Worm (Caenorhabditis elegans) whole organism, early embryonic: ENCODE data around the gene F53C3.3.

ENCODE experiments used
- ama-1 ChIP-seq: fragments of 150-350 bp; optimal IDR thresholded peaks from 2 replicates; lab custom pipeline; 2014
- hmbx-1 ChIP-seq: sonication (generic microtip); optimal IDR thresholded peaks from 2 replicates; lab custom pipeline; 2016; ENCODE audit warnings: mild to moderate bottlenecking, missing genetic modification characterization, missing compliant biosample characterization
- pes-1 ChIP-seq: fragments of 200-800 bp; sonication (Bioruptor generic); IDR thresholded peaks from 2 replicates; pipeline ENCODE4 v1.3.6; 2022; ENCODE audit warnings: missing genetic modification reagents, missing genetic modification characterization, missing compliant biosample characterization
- tbx-37 ChIP-seq: fragments of 200-800 bp; sonication (Bioruptor generic); conservative IDR thresholded peaks from 2 replicates; pipeline ENCODE4 v1.3.6; 2022; ENCODE audit warnings: missing genetic modification reagents, missing genetic modification characterization, missing compliant biosample characterization

DNA sequence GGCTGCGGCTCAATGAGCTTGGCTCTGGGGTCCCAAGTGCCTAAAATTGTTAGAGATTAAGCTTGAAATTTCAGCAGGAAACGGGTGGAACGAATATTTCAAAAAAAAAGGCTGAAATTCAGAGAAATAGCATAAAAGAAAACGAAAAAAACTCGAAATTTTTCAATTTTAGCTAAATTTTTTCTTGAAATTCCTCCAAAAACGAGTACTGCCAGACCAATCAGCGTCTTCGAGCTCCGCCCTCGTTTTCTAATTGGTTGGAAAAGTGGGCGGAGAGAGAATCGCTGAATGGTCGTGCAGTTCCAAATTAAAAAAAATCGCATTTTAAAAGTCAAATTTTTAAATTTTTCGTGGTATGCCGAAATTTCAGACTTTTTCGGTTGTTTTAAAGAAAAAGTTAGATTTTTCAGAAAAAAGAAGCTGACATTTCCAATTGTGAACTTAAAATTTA lies 25.3 kb downstream of the F53C3.3 start, which contains the start of gene plpp-1.1:
- TF ChIP-seq ama-1 (lab: Kevin White, UChicago) (no peak), tbx-37 (no peak), hmbx-1 (tag; lab: Kevin White, UChicago) (no peak), pes-1 (GFP tag; lab: Robert Waterston, UW) (no peak; the same call in 1 of the 2 replicates)
